Worm (Caenorhabditis elegans) whole organism, L2 larva: ENCODE data around the gene Y67D8C.6.

Source experiments
- F13H6.1 ChIP-seq: sonication (generic microtip); optimal IDR thresholded peaks from 2 replicates; lab custom pipeline; 2016; ENCODE audit warnings: missing genetic modification characterization, missing compliant biosample characterization
- elt-3 ChIP-seq: sonication (generic microtip); optimal IDR thresholded peaks from 2 replicates; lab custom pipeline; 2017; ENCODE audit warnings: missing biosample characterization, missing genetic modification characterization

DNA sequence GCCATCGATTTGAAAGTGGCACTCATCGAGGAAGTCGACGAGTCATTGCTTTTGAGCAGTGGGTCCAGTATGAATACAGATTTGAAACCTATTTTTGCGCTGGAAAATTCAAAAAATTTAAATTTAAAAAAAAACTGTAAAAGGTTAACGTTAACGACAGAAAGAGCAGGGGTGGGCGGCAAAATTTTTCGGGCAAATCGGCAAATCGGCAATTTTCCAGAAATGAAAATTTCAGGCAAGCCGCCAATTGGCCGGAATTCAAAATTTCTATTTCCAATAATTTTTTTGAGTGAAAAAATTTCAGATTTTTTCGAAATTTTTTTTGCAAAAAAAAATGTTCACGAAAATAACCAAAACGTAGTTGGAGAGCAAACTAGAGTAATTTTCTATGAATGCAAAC is 23.6 kb upstream of the Y67D8C.6 start, which contains the start of gene Y67D8C.9:
- TF ChIP-seq elt-3 (tag; lab: Kevin White, UChicago) (no peak), F13H6.1 (no peak)
